Worm (Caenorhabditis elegans) whole organism, L1 larva: ENCODE measurements around the gene T11G6.2.

Experiments
- C04F5.9 ChIP-seq: sonication (generic microtip); optimal IDR thresholded peaks from 2 replicates; lab custom pipeline; 2016; ENCODE audit warnings: missing genetic modification characterization, missing compliant biosample characterization
- alr-1 ChIP-seq: fragments of 200-800 bp; sonication (Bioruptor generic); optimal IDR thresholded peaks from 2 replicates; lab custom pipeline; 2018; ENCODE audit warnings: borderline replicate concordance, mild to moderate bottlenecking, missing genetic modification characterization, missing compliant biosample characterization
- blmp-1 ChIP-seq: fragments of 150-350 bp; optimal IDR thresholded peaks from 2 replicates; lab custom pipeline; 2014; ENCODE audit warnings: missing biosample characterization, missing genetic modification characterization
- ces-1 ChIP-seq: fragments of 150-350 bp; optimal IDR thresholded peaks from 2 replicates; lab custom pipeline; 2014; ENCODE audit warnings: missing biosample characterization, missing genetic modification reagents, missing genetic modification characterization
- dpl-1 ChIP-seq, 3 experiments: fragments of 150-350 bp in 2 of 3; sonication (generic microtip) in 1 of 3; optimal IDR thresholded peaks; 2 replicates each; lab custom pipeline; 2014 to 2017; ENCODE audit warnings: missing biosample characterization in 3 of 3, missing genetic modification characterization in 3 of 3, missing genetic modification reagents in 3 of 3
- dsc-1 ChIP-seq: sonication (generic microtip); optimal IDR thresholded peaks from 2 replicates; lab custom pipeline; 2016; ENCODE audit warnings: mild to moderate bottlenecking, missing genetic modification characterization, missing compliant biosample characterization
- elt-2 ChIP-seq: sonication (generic microtip); optimal IDR thresholded peaks from 2 replicates; lab custom pipeline; 2016; ENCODE audit warnings: missing genetic modification characterization, mild to moderate bottlenecking, inconsistent platforms, missing compliant biosample characterization, missing genetic modification reagents
- elt-3 ChIP-seq, 6 experiments: fragments of 150-350 bp in 1 of 6; sonication (generic microtip); optimal IDR thresholded peaks; 2 replicates each; lab custom pipeline; 2017 to 2018; ENCODE audit warnings: missing biosample characterization in 6 of 6, missing genetic modification characterization in 6 of 6, inconsistent platforms in 1 of 6
- fos-1 ChIP-seq: fragments of 150-350 bp; optimal IDR thresholded peaks from 2 replicates; lab custom pipeline; 2014; ENCODE audit warnings: missing biosample characterization, missing genetic modification characterization
- hlh-4 ChIP-seq: sonication (generic microtip); optimal IDR thresholded peaks from 2 replicates; lab custom pipeline; 2016; ENCODE audit warnings: mild to moderate bottlenecking, missing genetic modification characterization, missing compliant biosample characterization
- lin-14 ChIP-seq: fragments of 200-800 bp; sonication (Bioruptor generic); optimal IDR thresholded peaks from 2 replicates; lab custom pipeline; 2018; ENCODE audit warnings: mild to moderate bottlenecking, missing genetic modification characterization, moderate library complexity, missing compliant biosample characterization
- lin-35 ChIP-seq, 2 experiments: fragments of 150-350 bp; optimal IDR thresholded peaks; 2 replicates each; lab custom pipeline; 2014; ENCODE audit warnings: missing biosample characterization in 2 of 2, missing genetic modification characterization in 2 of 2, missing genetic modification reagents in 2 of 2
- lin-39 ChIP-seq: fragments of 150-350 bp; optimal IDR thresholded peaks from 2 replicates; lab custom pipeline; 2014; ENCODE audit warnings: missing biosample characterization, missing genetic modification reagents, missing genetic modification characterization
- mab-9 ChIP-seq: fragments of 200-800 bp; sonication (Bioruptor generic); IDR thresholded peaks from 2 replicates; pipeline ENCODE4 v1.3.6; 2022; ENCODE audit warnings: missing genetic modification reagents, missing genetic modification characterization, missing compliant biosample characterization
- mep-1 ChIP-seq: fragments of 150-350 bp; optimal IDR thresholded peaks from 2 replicates; lab custom pipeline; 2014; ENCODE audit warnings: missing biosample characterization, missing genetic modification characterization
- nhr-20 ChIP-seq: sonication (generic microtip); optimal IDR thresholded peaks from 2 replicates; lab custom pipeline; 2016; ENCODE audit warnings: mild to moderate bottlenecking, missing genetic modification characterization, missing compliant biosample characterization
- nhr-90 ChIP-seq: sonication (generic microtip); optimal IDR thresholded peaks from 2 replicates; lab custom pipeline; 2016; ENCODE audit warnings: mild to moderate bottlenecking, missing genetic modification characterization, missing compliant biosample characterization; ENCODE audit not compliant: poor library complexity
- pqm-1 ChIP-seq: sonication (generic microtip); optimal IDR thresholded peaks from 3 replicates; lab custom pipeline; 2017; ENCODE audit warnings: missing biosample characterization, missing genetic modification characterization
- snu-23 ChIP-seq: sonication (generic microtip); optimal IDR thresholded peaks from 2 replicates; lab custom pipeline; 2016; ENCODE audit warnings: missing genetic modification characterization, missing compliant biosample characterization

Gene T11G6.2

ce11 chrIV:10815950-10816349 lies 42.3 kb downstream of the T11G6.2 start:
- no peak for TF ChIP-seq pqm-1
- TF ChIP-seq snu-23 = no peak
- TF ChIP-seq alr-1 (tag; lab: Kevin White, UChicago) = no peak
- peak; percentile 63 for TF ChIP-seq blmp-1 (tag; lab: Kevin White, UChicago)
- no peak for TF ChIP-seq hlh-4 (tag; lab: Kevin White, UChicago)
- peak; percentile 19 for TF ChIP-seq lin-14 (GFP tag; lab: Kevin White, UChicago)
- no peak for TF ChIP-seq dpl-1 (GFP tag; optimal IDR thresholded peaks at IDR 0.05; lab: Kevin White, UChicago)
- TF ChIP-seq C04F5.9 (tag; lab: Kevin White, UChicago) = no peak
- peak; percentile 24 for TF ChIP-seq mep-1 (tag; lab: Kevin White, UChicago)
- TF ChIP-seq, all 84 proteins: peak for 3

- no peak for TF ChIP-seq mab-9
- peak; percentile 29 for TF ChIP-seq dsc-1
These were observed 46.2 kb downstream of the T11G6.2 start, which contains the start of gene miz-1 for ce11 chrIV:10812099-10812498. miz-1 (plus strand) TSS chrIV:10812399.

DNA sequence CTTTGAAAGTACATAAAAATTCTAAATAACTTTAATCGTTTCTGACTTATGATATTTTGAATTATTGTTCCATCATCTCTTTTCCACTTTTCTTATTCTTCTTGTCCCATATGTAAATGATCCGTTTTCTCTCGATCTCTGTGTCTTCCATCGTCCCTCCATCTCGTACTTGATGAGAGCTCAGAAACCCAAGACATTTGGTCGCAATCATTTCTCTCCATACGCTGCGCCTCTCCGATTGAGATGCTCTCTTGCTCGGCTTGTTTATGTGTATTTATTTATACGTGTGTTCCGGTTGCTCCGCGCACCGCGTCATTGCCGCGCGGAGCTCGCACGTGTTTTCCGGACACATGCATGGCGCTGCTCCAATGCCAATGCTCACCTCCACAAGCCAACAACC lies 46.9 kb downstream of the T11G6.2 start:
- TF ChIP-seq fos-1 (tag; lab: Kevin White, UChicago) (no peak), lin-39 (tag; lab: Kevin White, UChicago) (no peak), dsc-1 (peak; percentile 76)

DNA sequence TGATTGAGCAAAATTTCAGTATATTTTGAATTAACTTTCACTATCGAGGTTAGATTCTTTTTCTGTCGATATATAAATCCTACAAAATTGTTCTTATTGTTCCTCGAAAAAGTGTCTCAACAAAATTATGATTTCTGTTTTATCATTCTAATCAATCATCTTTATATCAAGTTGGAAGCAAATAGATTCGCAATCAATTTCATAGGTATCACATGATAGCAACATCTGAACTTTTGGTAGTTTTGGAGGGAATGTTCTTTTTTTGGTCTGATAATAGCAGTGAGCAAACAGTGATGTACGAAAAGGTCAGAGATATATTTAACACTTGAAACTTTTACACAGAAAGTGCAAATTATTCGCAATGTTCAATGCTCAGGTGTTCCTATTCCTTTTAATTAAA lies 47.5 kb downstream of the T11G6.2 start:
- TF ChIP-seq nhr-20 (tag; lab: Kevin White, UChicago) (no peak), elt-2 (peak; percentile 75), lin-14 (GFP tag; lab: Kevin White, UChicago) (peak; percentile 12), ces-1 (GFP tag; lab: Kevin White, UChicago) (no peak), lin-35 (GFP tag; optimal IDR thresholded peaks at IDR 0.05; lab: Kevin White, UChicago) (peak in 1 of 2 experiments; percentile 36), blmp-1 (tag; lab: Kevin White, UChicago) (peak; percentile 6), nhr-90 (tag; lab: Kevin White, UChicago) (peak; percentile 1), elt-3 (tag; optimal IDR thresholded peaks at IDR 0.05; lab: Kevin White, UChicago) (peak in 1 of 6 experiments; percentile 15)
